Fruit fly (Drosophila melanogaster) whole organism, embryonic: ENCODE data around the gene CG32195.

Source experiments
- Awh ChIP-seq: fragments of 200-800 bp; sonication (Bioruptor generic); IDR thresholded peaks from 2 replicates; pipeline ENCODE4, ENCODE4 v1.3.6; 2022; ENCODE audit warnings: missing biosample characterization, missing genetic modification characterization
- Bdp1 ChIP-seq: fragments of 200-800 bp; sonication (Bioruptor generic); optimal IDR thresholded peaks from 3 replicates; lab custom pipeline; 2016; ENCODE audit warnings: missing biosample characterization, missing genetic modification characterization
- CG10209 ChIP-seq: fragments of 200-800 bp; sonication (Bioruptor generic); optimal IDR thresholded peaks from 3 replicates; lab custom pipeline; 2017; ENCODE audit warnings: missing biosample characterization, mild to moderate bottlenecking, missing genetic modification characterization, missing genetic modification reagents
- CG11456 ChIP-seq: fragments of 200-800 bp; sonication (Bioruptor generic); IDR thresholded peaks from 3 replicates; pipeline ENCODE4 v1.3.6; 2022; ENCODE audit warnings: missing biosample characterization, missing genetic modification characterization
- CG11696 ChIP-seq: fragments of 200-800 bp; sonication (Bioruptor generic); IDR thresholded peaks from 2 replicates; pipeline ENCODE4 v1.3.6; 2022; ENCODE audit warnings: missing biosample characterization, missing genetic modification characterization
- CG1233 ChIP-seq: fragments of 200-800 bp; sonication (Bioruptor generic); optimal IDR thresholded peaks from 4 replicates; lab custom pipeline; 2018; ENCODE audit warnings: missing biosample characterization, mild to moderate bottlenecking, missing genetic modification characterization
- CG16863 ChIP-seq: fragments of 200-800 bp; sonication (Bioruptor generic); optimal IDR thresholded peaks from 3 replicates; lab custom pipeline; 2016; ENCODE audit warnings: missing biosample characterization, missing genetic modification characterization
- CG17359 ChIP-seq: fragments of 200-800 bp; sonication (Bioruptor generic); optimal IDR thresholded peaks from 3 replicates; lab custom pipeline; 2018; ENCODE audit warnings: missing biosample characterization, mild to moderate bottlenecking, missing genetic modification characterization, moderate library complexity
- CG2889 ChIP-seq: fragments of 200-800 bp; sonication (Bioruptor generic); IDR thresholded peaks from 3 replicates; pipeline ENCODE4 v1.3.6; 2022; ENCODE audit warnings: missing biosample characterization, missing genetic modification characterization
- CG30020 ChIP-seq: fragments of 200-800 bp; optimal IDR thresholded peaks from 2 replicates; lab custom pipeline; 2019; ENCODE audit warnings: missing biosample characterization, mild to moderate bottlenecking, missing genetic modification characterization, moderate library complexity
- CG34376 ChIP-seq: fragments of 200-800 bp; sonication (Bioruptor generic); optimal IDR thresholded peaks from 2 replicates; lab custom pipeline; 2018; ENCODE audit warnings: missing biosample characterization, mild to moderate bottlenecking, missing genetic modification characterization
- CG34422 ChIP-seq: fragments of 200-800 bp; sonication (Bioruptor generic); IDR thresholded peaks from 3 replicates; pipeline ENCODE4 v1.3.6; 2022; ENCODE audit warnings: missing biosample characterization, missing genetic modification characterization
- CG3847 ChIP-seq: fragments of 200-800 bp; sonication (Bioruptor generic); IDR thresholded peaks from 2 replicates; pipeline ENCODE4 v1.3.6; 2022; ENCODE audit warnings: missing biosample characterization, missing genetic modification characterization
- CG8944 ChIP-seq: fragments of 200-800 bp; sonication (Bioruptor generic); optimal IDR thresholded peaks from 3 replicates; lab custom pipeline; 2016; ENCODE audit warnings: missing biosample characterization, missing genetic modification characterization
- CrebB ChIP-seq: fragments of 200-800 bp; sonication (Bioruptor generic); optimal IDR thresholded peaks from 3 replicates; lab custom pipeline; 2018; ENCODE audit warnings: missing biosample characterization, mild to moderate bottlenecking, missing genetic modification characterization
- Dip2 ChIP-seq: fragments of 200-800 bp; sonication (Bioruptor generic); IDR thresholded peaks from 2 replicates; pipeline ENCODE4 v1.3.6; 2022; ENCODE audit warnings: missing biosample characterization, missing genetic modification characterization
- E2f1 ChIP-seq: fragments of 200-800 bp; sonication (Bioruptor generic); IDR thresholded peaks from 2 replicates; pipeline ENCODE4 v1.3.6; 2022; ENCODE audit warnings: missing biosample characterization, missing genetic modification characterization
- Fer1 ChIP-seq: fragments of 200-800 bp; sonication (Bioruptor generic); optimal IDR thresholded peaks from 2 replicates; lab custom pipeline; 2017; ENCODE audit warnings: missing biosample characterization, mild to moderate bottlenecking, missing genetic modification characterization
- Gug ChIP-seq: fragments of 200-800 bp; sonication (Bioruptor generic); IDR thresholded peaks from 4 replicates; pipeline ENCODE4 v1.3.6; 2022; ENCODE audit warnings: missing biosample characterization, missing genetic modification characterization
- HHEX ChIP-seq: fragments of 200-800 bp; sonication (Bioruptor generic); optimal IDR thresholded peaks from 3 replicates; lab custom pipeline; 2017; ENCODE audit warnings: missing biosample characterization, mild to moderate bottlenecking, missing genetic modification characterization, missing genetic modification reagents
- Hey ChIP-seq: fragments of 200-800 bp; sonication (Bioruptor generic); optimal IDR thresholded peaks from 3 replicates; lab custom pipeline; 2018; ENCODE audit warnings: missing biosample characterization, mild to moderate bottlenecking, missing genetic modification characterization
- Lhr ChIP-seq: fragments of 200-800 bp; sonication (Bioruptor generic); optimal IDR thresholded peaks from 3 replicates; lab custom pipeline; 2017; ENCODE audit warnings: mild to moderate bottlenecking, missing biosample characterization, missing genetic modification reagents, missing genetic modification characterization
- Mad ChIP-seq: fragments of 200-800 bp; sonication (Bioruptor generic); optimal IDR thresholded peaks from 2 replicates; lab custom pipeline; 2016; ENCODE audit warnings: missing biosample characterization, missing genetic modification characterization
- Meics ChIP-seq: fragments of 200-800 bp; sonication (Bioruptor generic); optimal IDR thresholded peaks from 2 replicates; lab custom pipeline; 2017; ENCODE audit warnings: missing biosample characterization, mild to moderate bottlenecking, missing genetic modification characterization
- Nf-YC ChIP-seq: fragments of 200-800 bp; optimal IDR thresholded peaks from 3 replicates; lab custom pipeline; 2019; ENCODE audit warnings: missing biosample characterization, mild to moderate bottlenecking, missing genetic modification characterization, moderate library complexity
- Opbp ChIP-seq: fragments of 200-800 bp; sonication (Bioruptor generic); IDR thresholded peaks from 3 replicates; pipeline ENCODE4 v1.3.6; 2022; ENCODE audit warnings: missing biosample characterization, missing genetic modification characterization; ENCODE audit not compliant: partially characterized antibody
- PHDP ChIP-seq: fragments of 200-800 bp; sonication (Bioruptor generic); optimal IDR thresholded peaks from 3 replicates; lab custom pipeline; 2018; ENCODE audit warnings: missing biosample characterization, mild to moderate bottlenecking, missing genetic modification characterization, moderate library complexity
- Sox102F ChIP-seq: fragments of 200-800 bp; sonication (Bioruptor generic); optimal IDR thresholded peaks from 2 replicates; lab custom pipeline; 2018; ENCODE audit warnings: missing biosample characterization, mild to moderate bottlenecking, missing genetic modification characterization, moderate library complexity
- Sry-β ChIP-seq: fragments of 200-800 bp; sonication (Bioruptor generic); optimal IDR thresholded peaks from 2 replicates; lab custom pipeline; 2018; ENCODE audit warnings: missing biosample characterization, mild to moderate bottlenecking, missing genetic modification characterization, moderate library complexity
- Sry-δ ChIP-seq: fragments of 200-800 bp; sonication (Bioruptor generic); optimal IDR thresholded peaks from 2 replicates; lab custom pipeline; 2016; ENCODE audit warnings: missing biosample characterization, missing genetic modification characterization
- Ssrp ChIP-seq: fragments of 200-800 bp; sonication (Bioruptor generic); optimal IDR thresholded peaks from 2 replicates; lab custom pipeline; 2018; ENCODE audit warnings: missing biosample characterization, mild to moderate bottlenecking, missing genetic modification characterization, moderate library complexity
- ab ChIP-seq: fragments of 200-800 bp; sonication (Bioruptor generic); optimal IDR thresholded peaks from 2 replicates; lab custom pipeline; 2016; ENCODE audit warnings: missing biosample characterization, missing genetic modification characterization
- br ChIP-seq: fragments of >200 bp; optimal IDR thresholded peaks from 2 replicates; lab custom pipeline; 2017
- chinmo ChIP-seq: fragments of 200-800 bp; sonication (Bioruptor generic); IDR thresholded peaks from 4 replicates; pipeline ENCODE4 v1.3.6; 2022; ENCODE audit warnings: missing biosample characterization, missing genetic modification characterization; ENCODE audit not compliant: partially characterized antibody
- corto ChIP-seq: fragments of 200-800 bp; sonication (Bioruptor generic); optimal IDR thresholded peaks from 2 replicates; lab custom pipeline; 2016; ENCODE audit warnings: missing biosample characterization, mild to moderate bottlenecking, missing genetic modification characterization, moderate library complexity
- croc ChIP-seq: fragments of 200-800 bp; sonication (Bioruptor generic); conservative IDR thresholded peaks from 3 replicates; pipeline ENCODE4 v1.3.6; 2022; ENCODE audit warnings: missing biosample characterization, missing genetic modification characterization
- da ChIP-seq: fragments of 200-800 bp; sonication (Bioruptor generic); optimal IDR thresholded peaks from 2 replicates; lab custom pipeline; 2016; ENCODE audit warnings: missing biosample characterization, missing genetic modification characterization
- dpn ChIP-seq, 2 experiments: fragments of 200-800 bp; sonication (Bioruptor generic); optimal IDR thresholded peaks; 3 replicates each; lab custom pipeline; 2016; ENCODE audit warnings: missing biosample characterization in 2 of 2, missing genetic modification characterization in 2 of 2
- esg ChIP-seq: fragments of 200-800 bp; sonication (Bioruptor generic); conservative IDR thresholded peaks from 2 replicates; pipeline ENCODE4 v1.3.6; 2022; ENCODE audit warnings: missing biosample characterization, missing genetic modification characterization
- hb ChIP-seq: fragments of 200-800 bp; sonication (Bioruptor generic); IDR thresholded peaks from 3 replicates; pipeline ENCODE4 v1.3.6; 2022; ENCODE audit warnings: missing biosample characterization, missing genetic modification characterization; ENCODE audit not compliant: partially characterized antibody
- knrl ChIP-seq: fragments of 200-800 bp; sonication (Bioruptor generic); IDR thresholded peaks from 3 replicates; pipeline ENCODE4 v1.3.6; 2022; ENCODE audit warnings: missing biosample characterization, missing genetic modification characterization; ENCODE audit not compliant: partially characterized antibody
- prd ChIP-seq, 3 experiments: fragments of >200 bp in 2 of 3; fragments of 200-800 bp in 1 of 3; sonication (Bioruptor generic) in 1 of 3; optimal IDR thresholded peaks in 2 of 3; IDR thresholded peaks in 1 of 3; 2 replicates in 2 of 3; 3 replicates in 1 of 3; pipeline versions ENCODE4 v1.3.6 to Lab custom; 2017 to 2022; ENCODE audit warnings: missing biosample characterization in 1 of 3, missing genetic modification characterization in 1 of 3
- ranshi ChIP-seq: fragments of 200-800 bp; sonication (Bioruptor generic); IDR thresholded peaks from 2 replicates; pipeline ENCODE4 v1.3.6; 2022; ENCODE audit warnings: missing biosample characterization, missing genetic modification characterization
- ro ChIP-seq: fragments of 200-800 bp; sonication (Bioruptor generic); IDR thresholded peaks from 2 replicates; pipeline ENCODE4 v1.3.6; 2022; ENCODE audit warnings: missing biosample characterization, missing genetic modification characterization
- so ChIP-seq: fragments of 200-800 bp; sonication (Bioruptor generic); IDR thresholded peaks from 3 replicates; pipeline ENCODE4 v1.3.6; 2022; ENCODE audit warnings: missing biosample characterization, missing genetic modification characterization
- tap ChIP-seq: fragments of 200-800 bp; optimal IDR thresholded peaks from 3 replicates; lab custom pipeline; 2019; ENCODE audit warnings: missing biosample characterization, mild to moderate bottlenecking, missing genetic modification characterization, moderate library complexity
- tna ChIP-seq: fragments of 200-800 bp; sonication (Bioruptor generic); IDR thresholded peaks from 2 replicates; pipeline ENCODE4 v1.3.6; 2022; ENCODE audit warnings: missing biosample characterization, missing genetic modification characterization; ENCODE audit not compliant: partially characterized antibody
- unpg ChIP-seq: fragments of 200-800 bp; sonication (Bioruptor generic); optimal IDR thresholded peaks from 3 replicates; lab custom pipeline; 2018; ENCODE audit warnings: missing biosample characterization, mild to moderate bottlenecking, missing genetic modification characterization, moderate library complexity
- vnd ChIP-seq: fragments of 200-800 bp; sonication (Bioruptor generic); IDR thresholded peaks from 3 replicates; pipeline ENCODE4 v1.3.6; 2022; ENCODE audit warnings: missing biosample characterization, missing genetic modification characterization; ENCODE audit not compliant: partially characterized antibody
- wdn ChIP-seq: fragments of 200-800 bp; sonication (Bioruptor generic); IDR thresholded peaks from 2 replicates; pipeline ENCODE4 v1.3.6; 2022; ENCODE audit warnings: missing biosample characterization, missing genetic modification characterization
- zen ChIP-seq: fragments of 200-800 bp; sonication (Bioruptor generic); optimal IDR thresholded peaks from 3 replicates; lab custom pipeline; 2018; ENCODE audit warnings: missing biosample characterization, mild to moderate bottlenecking, missing genetic modification characterization, moderate library complexity

Gene CG32195

dm6 chr3L:18088027-18088426 is 24.7 kb upstream of the CG32195 start (continued):
- no peak for TF ChIP-seq Meics
- TF ChIP-seq vnd, result no peak
- TF ChIP-seq CG17359, result no peak
- TF ChIP-seq CG11456 (GFP tag; lab: Robert Waterston, UW), result no peak
- TF ChIP-seq so (GFP tag; lab: Robert Waterston, UW), result no peak
- no peak for TF ChIP-seq zen (tag; lab: Kevin White, UChicago)
- no peak for TF ChIP-seq CG2889 (GFP tag; lab: Robert Waterston, UW)
- TF ChIP-seq ab (GFP tag; lab: Kevin White, UChicago), result no peak
- TF ChIP-seq CG1233, result no peak
- TF ChIP-seq Sox102F (GFP tag; lab: Kevin White, UChicago), result no peak
- TF ChIP-seq CG30020 (tag; lab: Kevin White, UChicago), result no peak
- no peak for TF ChIP-seq br (lab: Kevin White, UChicago)
- no peak for TF ChIP-seq Mad (GFP tag; lab: Kevin White, UChicago)
- TF ChIP-seq Fer1 (GFP tag; lab: Kevin White, UChicago), result no peak
- no peak for TF ChIP-seq tap (tag; lab: Kevin White, UChicago)
- TF ChIP-seq ranshi (GFP tag; lab: Robert Waterston, UW), result no peak
- peak; percentile 73 for TF ChIP-seq knrl
- TF ChIP-seq ro (GFP tag; lab: Robert Waterston, UW), result no peak
- peak in 1 of 2 experiments; percentile 4 for TF ChIP-seq dpn (GFP tag; optimal IDR thresholded peaks at IDR 0.05; lab: Kevin White, UChicago)
- TF ChIP-seq Sry-δ, result no peak
- TF ChIP-seq Dip2, result no peak
- no peak for TF ChIP-seq corto (GFP tag; lab: Kevin White, UChicago)
- no peak for TF ChIP-seq Ssrp
- no peak for TF ChIP-seq PHDP (tag; lab: Kevin White, UChicago)
- TF ChIP-seq Nf-YC (tag; lab: Kevin White, UChicago), result no peak
- TF ChIP-seq prd (optimal IDR thresholded peaks at IDR 0.05; lab: Kevin White, UChicago), result no peak
- TF ChIP-seq prd (GFP tag; IDR thresholded peaks at IDR 0.05; lab: Robert Waterston, UW), result no peak
- TF ChIP-seq da (GFP tag; lab: Kevin White, UChicago), result no peak
- no peak for TF ChIP-seq CG34422
- no peak for TF ChIP-seq CG16863 (GFP tag; lab: Kevin White, UChicago)
- no peak for TF ChIP-seq CG34376 (GFP tag; lab: Kevin White, UChicago)
- no peak for TF ChIP-seq HHEX
- TF ChIP-seq Lhr, result peak; percentile 53
- peak; percentile 73 for TF ChIP-seq Opbp (GFP tag; lab: Robert Waterston, UW)
- TF ChIP-seq Gug, result no peak; the same call in 3 of the 4 replicates
- no peak for TF ChIP-seq Awh (GFP tag; lab: Robert Waterston, UW)
- no peak for TF ChIP-seq CG8944 (GFP tag; lab: Kevin White, UChicago)
- no peak for TF ChIP-seq CG11696 (GFP tag; lab: Robert Waterston, UW)
- TF ChIP-seq chinmo, result peak; percentile 97
- peak; percentile 9 for TF ChIP-seq unpg (GFP tag; lab: Kevin White, UChicago)
- TF ChIP-seq esg (GFP tag; lab: Robert Waterston, UW), result no peak
- no peak for TF ChIP-seq hb (GFP tag; lab: Robert Waterston, UW)
- TF ChIP-seq CG3847 (GFP tag; lab: Robert Waterston, UW), result no peak
- no peak for TF ChIP-seq tna (GFP tag; lab: Robert Waterston, UW)
- no peak for TF ChIP-seq CrebB (tag; lab: Kevin White, UChicago)
- TF ChIP-seq E2f1 (GFP tag; lab: Robert Waterston, UW), result no peak
- no peak for TF ChIP-seq Sry-β (GFP tag; lab: Kevin White, UChicago)
- TF ChIP-seq croc (GFP tag; lab: Robert Waterston, UW), result no peak
- no peak for TF ChIP-seq Bdp1 (GFP tag; lab: Kevin White, UChicago)
- TF ChIP-seq wdn (GFP tag; lab: Robert Waterston, UW), result no peak
- no peak for TF ChIP-seq Hey (tag; lab: Kevin White, UChicago)
- TF ChIP-seq CG10209 (GFP tag; lab: Kevin White, UChicago), result no peak
